Fruit fly (Drosophila melanogaster): ENCODE results near the gene Prosalpha2.
A peak's percentile ranks its signal among the peaks of the same experiment; 100 is the strongest.

Gene Prosalpha2

dm6 chr3R:12456370-12456940 is 25.3 kb downstream of the Prosalpha2 start, which contains the start of gene trus (continued):
- TF ChIP-seq CG7745 (tag; optimal IDR thresholded peaks at IDR 0.05), result no peak
- TF ChIP-seq Ets65A (GFP tag), result no peak
- peak; percentile 91 for TF ChIP-seq unc-4 (GFP tag; IDR thresholded peaks at IDR 0.05; ENCODE audit: partially characterized antibody)
- peak; percentile 55 for TF ChIP-seq YL-1 (GFP tag; optimal IDR thresholded peaks at IDR 0.05)
- TF ChIP-seq pzg (GFP tag; optimal IDR thresholded peaks at IDR 0.05), result peak; percentile 70
- no peak for TF ChIP-seq CG11085 (GFP tag; IDR thresholded peaks at IDR 0.05)
- 0 out of 3 replicates have a peak, but pooled peaks have one; percentile 52 for TF ChIP-seq mld (GFP tag; IDR thresholded peaks at IDR 0.05; ENCODE audit: partially characterized antibody)
- TF ChIP-seq Sry-δ (GFP tag; optimal IDR thresholded peaks at IDR 0.05), result peak; percentile 89
- TF ChIP-seq sna (GFP tag; IDR thresholded peaks at IDR 0.05; ENCODE audit: partially characterized antibody), result peak; percentile 77
- no peak for TF ChIP-seq CG3163 (GFP tag; optimal IDR thresholded peaks at IDR 0.05)
- TF ChIP-seq ewg (GFP tag; optimal IDR thresholded peaks at IDR 0.05), result no peak
- no peak for TF ChIP-seq lmd (GFP tag; IDR thresholded peaks at IDR 0.05)
- TF ChIP-seq Opbp (GFP tag; IDR thresholded peaks at IDR 0.05; ENCODE audit: partially characterized antibody), result peak; percentile 89
- TF ChIP-seq CG5180 (GFP tag; optimal IDR thresholded peaks at IDR 0.05), result no peak
- no peak for TF ChIP-seq D19B (GFP tag; optimal IDR thresholded peaks at IDR 0.05)
- no peak for TF ChIP-seq CG12942 (GFP tag; optimal IDR thresholded peaks at IDR 0.05)
- TF ChIP-seq fd102C (GFP tag; optimal IDR thresholded peaks at IDR 0.05), result no peak
- no peak for TF ChIP-seq HLHmδ (GFP tag; optimal IDR thresholded peaks at IDR 0.05)
- peak; percentile 73 for TF ChIP-seq CG16813 (GFP tag; IDR thresholded peaks at IDR 0.05; ENCODE audit: partially characterized antibody)
- TF ChIP-seq Sry-β (GFP tag; optimal IDR thresholded peaks at IDR 0.05), result no peak
- TF ChIP-seq CG10209 (GFP tag; optimal IDR thresholded peaks at IDR 0.05), result no peak
- TF ChIP-seq CG10565 (GFP tag; optimal IDR thresholded peaks at IDR 0.05), result no peak
- TF ChIP-seq sisA (GFP tag; IDR thresholded peaks at IDR 0.05), result no peak
- TF ChIP-seq croc (GFP tag; conservative IDR thresholded peaks at IDR 0.05), result no peak
- peak; percentile 62; the same call in 2 of the 3 replicates for TF ChIP-seq CG7963 (GFP tag; IDR thresholded peaks at IDR 0.05; ENCODE audit: partially characterized antibody)
- TF ChIP-seq CG31365 (tag; optimal IDR thresholded peaks at IDR 0.05), result no peak
- no peak for TF ChIP-seq HmgD (GFP tag; optimal IDR thresholded peaks at IDR 0.05)
- TF ChIP-seq CG2678 (tag; optimal IDR thresholded peaks at IDR 0.05), result no peak
- peak; percentile 90 for TF ChIP-seq amos (GFP tag; IDR thresholded peaks at IDR 0.05; ENCODE audit: partially characterized antibody)
- no peak for TF ChIP-seq Mes4 (GFP tag; optimal IDR thresholded peaks at IDR 0.05)
- no peak for TF ChIP-seq Max (GFP tag; optimal IDR thresholded peaks at IDR 0.05)
- no peak for TF ChIP-seq CG13123 (GFP tag; optimal IDR thresholded peaks at IDR 0.05)
- no peak for TF ChIP-seq Hsf (GFP tag; optimal IDR thresholded peaks at IDR 0.05)
- peak; percentile 4 for TF ChIP-seq Ets97D (GFP tag; optimal IDR thresholded peaks at IDR 0.05)
- no peak for TF ChIP-seq Meics (GFP tag; optimal IDR thresholded peaks at IDR 0.05)
- no peak for TF ChIP-seq sqz (GFP tag; optimal IDR thresholded peaks at IDR 0.05)
- no peak for TF ChIP-seq CG6254 (GFP tag; optimal IDR thresholded peaks at IDR 0.05)
- TF ChIP-seq ham (GFP tag; IDR thresholded peaks at IDR 0.05), result no peak
- no peak for TF ChIP-seq CG10654 (GFP tag; optimal IDR thresholded peaks at IDR 0.05)
- no peak for TF ChIP-seq TFAM (GFP tag; optimal IDR thresholded peaks at IDR 0.05)
- TF ChIP-seq sens-2 (GFP tag; IDR thresholded peaks at IDR 0.05), result no peak
- TF ChIP-seq CG15269 (tag; optimal IDR thresholded peaks at IDR 0.05), result no peak
- TF ChIP-seq CG11093 (GFP tag; IDR thresholded peaks at IDR 0.05), result no peak
- TF ChIP-seq ara (GFP tag; IDR thresholded peaks at IDR 0.05), result no peak
- no peak for TF ChIP-seq NC2β (GFP tag; optimal IDR thresholded peaks at IDR 0.05)
- TF ChIP-seq CG11247 (GFP tag; IDR thresholded peaks at IDR 0.05), result no peak
- no peak for TF ChIP-seq C15 (GFP tag; IDR thresholded peaks at IDR 0.05)
- TF ChIP-seq CG17328 (GFP tag; IDR thresholded peaks at IDR 0.05), result no peak
- TF ChIP-seq B-H2 (GFP tag; optimal IDR thresholded peaks at IDR 0.05), result peak; percentile 11
- no peak for TF ChIP-seq CG12104 (GFP tag; optimal IDR thresholded peaks at IDR 0.05)

All from whole organism, embryonic.